Worm (Caenorhabditis elegans): Measurements from ENCODE around the gene C14A4.8.

DNA sequence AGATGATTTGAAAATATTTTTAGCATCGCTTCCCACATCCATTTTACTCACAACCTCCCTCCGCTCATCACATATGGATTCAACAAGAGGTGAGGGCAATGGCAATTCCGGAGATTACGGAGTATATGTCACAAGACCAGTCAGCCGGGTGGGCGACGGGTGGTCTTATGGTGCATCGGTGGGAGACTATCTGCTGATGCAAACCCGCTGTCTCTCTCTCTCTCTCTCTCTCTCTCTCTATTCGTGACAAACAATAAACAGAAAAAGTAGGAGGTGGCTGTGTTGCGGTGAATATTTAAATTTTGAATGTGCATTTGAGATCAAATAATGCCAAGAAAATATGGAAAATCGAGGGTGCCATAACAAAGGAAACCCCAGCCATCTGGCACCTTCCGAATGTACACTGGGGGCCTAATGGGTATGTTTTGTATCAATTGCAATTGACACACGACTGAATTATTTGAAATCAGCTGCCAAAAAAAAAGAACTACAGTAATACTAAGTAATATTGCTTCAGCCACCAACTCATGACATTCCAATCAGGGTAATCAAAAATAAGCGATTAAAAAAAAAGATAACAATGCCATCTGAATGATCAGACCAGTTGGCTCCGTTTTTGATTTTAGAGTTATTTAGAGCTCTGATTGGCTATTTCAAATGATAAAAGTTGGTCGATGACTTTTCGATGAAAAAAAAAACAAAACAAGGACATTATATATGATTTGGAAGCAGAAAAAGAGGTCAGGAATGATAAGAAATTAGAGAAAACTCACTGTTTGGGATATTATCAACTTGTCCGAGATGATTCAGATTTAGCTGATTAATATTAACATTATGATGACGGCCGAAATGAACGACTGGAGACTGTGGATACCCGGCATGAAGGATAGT is 49.9 kb downstream of the C14A4.8 start:
- no peak for TF ChIP-seq nhr-67 (tag; optimal IDR thresholded peaks at IDR 0.05)
- no peak for TF ChIP-seq fkh-10 (GFP tag; optimal IDR thresholded peaks at IDR 0.05)
- peak; percentile 61 for TF ChIP-seq jun-1 (tag; optimal IDR thresholded peaks at IDR 0.05)
- TF ChIP-seq ama-1 (optimal IDR thresholded peaks at IDR 0.05), result peak; percentile 85
- no peak for TF ChIP-seq nhr-23 (tag; optimal IDR thresholded peaks at IDR 0.05)
- no peak for TF ChIP-seq ztf-11 (tag; optimal IDR thresholded peaks at IDR 0.05)
- no peak for TF ChIP-seq egl-27 (tag; optimal IDR thresholded peaks at IDR 0.05)
- no peak for TF ChIP-seq tbx-2 (tag; optimal IDR thresholded peaks at IDR 0.05)
- TF ChIP-seq ceh-16 (tag; optimal IDR thresholded peaks at IDR 0.05), result no peak
- no peak for TF ChIP-seq nhr-12 (tag; optimal IDR thresholded peaks at IDR 0.05)
- TF ChIP-seq zag-1 (tag; optimal IDR thresholded peaks at IDR 0.05), result no peak
- TF ChIP-seq ceh-82 (tag; optimal IDR thresholded peaks at IDR 0.05), result no peak
- TF ChIP-seq hmg-11 (tag; optimal IDR thresholded peaks at IDR 0.05), result no peak
